Fruit fly (Drosophila melanogaster) whole organism, embryonic: ENCODE results near the gene CG3036.

Experiments
- Antp ChIP-seq: fragments of 200-800 bp; sonication (Bioruptor generic); optimal IDR thresholded peaks from 3 replicates; lab custom pipeline; 2016; ENCODE audit warnings: missing biosample characterization, missing genetic modification characterization
- Asciz ChIP-seq: fragments of 200-800 bp; sonication (Bioruptor generic); optimal IDR thresholded peaks from 2 replicates; lab custom pipeline; 2017; ENCODE audit warnings: missing biosample characterization, mild to moderate bottlenecking, missing genetic modification characterization, missing genetic modification reagents
- Atf-2 ChIP-seq: fragments of 200-800 bp; sonication (Bioruptor generic); optimal IDR thresholded peaks from 2 replicates; lab custom pipeline; 2016; ENCODE audit warnings: missing biosample characterization, missing genetic modification characterization
- CG10366 ChIP-seq: fragments of 200-800 bp; sonication (Bioruptor generic); IDR thresholded peaks from 2 replicates; pipeline ENCODE4 v1.3.6; 2022; ENCODE audit warnings: missing biosample characterization, missing genetic modification characterization
- CG10431 ChIP-seq: fragments of 200-800 bp; sonication (Bioruptor generic); optimal IDR thresholded peaks from 3 replicates; lab custom pipeline; 2018; ENCODE audit warnings: missing biosample characterization, mild to moderate bottlenecking, missing genetic modification characterization
- CG10654 ChIP-seq: fragments of 200-800 bp; sonication (Bioruptor generic); optimal IDR thresholded peaks from 2 replicates; lab custom pipeline; 2016; ENCODE audit warnings: missing biosample characterization, missing genetic modification characterization
- CG11398 ChIP-seq: fragments of 200-800 bp; sonication (Bioruptor generic); optimal IDR thresholded peaks from 2 replicates; lab custom pipeline; 2016; ENCODE audit warnings: missing biosample characterization, missing genetic modification characterization
- CG12744 ChIP-seq: fragments of 200-800 bp; sonication (Bioruptor generic); optimal IDR thresholded peaks from 2 replicates; lab custom pipeline; 2016; ENCODE audit warnings: missing biosample characterization, missing genetic modification characterization
- CG14014 ChIP-seq: fragments of 200-800 bp; sonication (Bioruptor generic); IDR thresholded peaks from 2 replicates; pipeline ENCODE4 v1.3.6; 2022; ENCODE audit warnings: missing biosample characterization, missing genetic modification characterization
- CG14667 ChIP-seq: fragments of 200-800 bp; sonication (Bioruptor generic); IDR thresholded peaks from 2 replicates; pipeline ENCODE4 v1.3.6; 2022; ENCODE audit warnings: missing biosample characterization, missing genetic modification characterization
- CG15269 ChIP-seq: fragments of 200-800 bp; sonication (Bioruptor generic); optimal IDR thresholded peaks from 2 replicates; lab custom pipeline; 2018; ENCODE audit warnings: missing biosample characterization, mild to moderate bottlenecking, missing genetic modification characterization, moderate library complexity
- CG1603 ChIP-seq: fragments of 200-800 bp; sonication (Bioruptor generic); optimal IDR thresholded peaks from 2 replicates; lab custom pipeline; 2019; ENCODE audit warnings: missing biosample characterization, mild to moderate bottlenecking, missing genetic modification characterization, moderate library complexity
- CG2678 ChIP-seq: fragments of 200-800 bp; sonication (Bioruptor generic); optimal IDR thresholded peaks from 3 replicates; lab custom pipeline; 2019; ENCODE audit warnings: missing biosample characterization, mild to moderate bottlenecking, missing genetic modification characterization, moderate library complexity
- CG2889 ChIP-seq: fragments of 200-800 bp; sonication (Bioruptor generic); IDR thresholded peaks from 3 replicates; pipeline ENCODE4 v1.3.6; 2022; ENCODE audit warnings: missing biosample characterization, missing genetic modification characterization
- CG3065 ChIP-seq: fragments of 200-800 bp; sonication (Bioruptor generic); optimal IDR thresholded peaks from 2 replicates; lab custom pipeline; 2016; ENCODE audit warnings: missing biosample characterization, missing genetic modification characterization
- CG31224 ChIP-seq: fragments of 200-800 bp; sonication (Bioruptor generic); IDR thresholded peaks from 2 replicates; pipeline ENCODE4 v1.3.6; 2022; ENCODE audit warnings: missing biosample characterization, missing genetic modification characterization
- CG33557 ChIP-seq: fragments of 200-800 bp; sonication (Bioruptor generic); optimal IDR thresholded peaks from 2 replicates; lab custom pipeline; 2019; ENCODE audit warnings: missing biosample characterization, mild to moderate bottlenecking, missing genetic modification characterization, moderate library complexity
- CG3726 ChIP-seq: fragments of 200-800 bp; sonication (Bioruptor generic); IDR thresholded peaks from 3 replicates; pipeline ENCODE4, ENCODE4 v1.3.6; 2022; ENCODE audit warnings: missing biosample characterization, missing genetic modification characterization
- CG4820 ChIP-seq: fragments of 200-800 bp; sonication (Bioruptor generic); optimal IDR thresholded peaks from 3 replicates; lab custom pipeline; 2016; ENCODE audit warnings: missing biosample characterization, missing genetic modification characterization
- CG5245 ChIP-seq: fragments of 200-800 bp; sonication (Bioruptor generic); optimal IDR thresholded peaks from 3 replicates; lab custom pipeline; 2016; ENCODE audit warnings: missing biosample characterization, missing genetic modification characterization
- CG5953 ChIP-seq: fragments of 200-800 bp; sonication (Bioruptor generic); IDR thresholded peaks from 2 replicates; pipeline ENCODE4 v1.3.6; 2022; ENCODE audit warnings: missing biosample characterization, missing genetic modification characterization
- CG6654 ChIP-seq: fragments of 200-800 bp; sonication (Bioruptor generic); optimal IDR thresholded peaks from 2 replicates; lab custom pipeline; 2017; ENCODE audit warnings: missing biosample characterization, mild to moderate bottlenecking, missing genetic modification characterization
- CG7271 ChIP-seq: fragments of 200-800 bp; sonication (Bioruptor generic); optimal IDR thresholded peaks from 2 replicates; lab custom pipeline; 2018; ENCODE audit warnings: missing biosample characterization, mild to moderate bottlenecking, missing genetic modification characterization, moderate library complexity
- CG7928 ChIP-seq: fragments of 200-800 bp; sonication (Bioruptor generic); optimal IDR thresholded peaks from 2 replicates; lab custom pipeline; 2017; ENCODE audit warnings: missing biosample characterization, mild to moderate bottlenecking, missing genetic modification characterization
- Ets65A ChIP-seq: fragments of 200-800 bp; sonication (Bioruptor generic); peaks from one replicate; lab custom pipeline; 2016; ENCODE audit warnings: missing biosample characterization, missing genetic modification characterization
- Hey ChIP-seq: fragments of 200-800 bp; sonication (Bioruptor generic); optimal IDR thresholded peaks from 3 replicates; lab custom pipeline; 2018; ENCODE audit warnings: missing biosample characterization, mild to moderate bottlenecking, missing genetic modification characterization
- Hr3 ChIP-seq: fragments of 200-800 bp; sonication (Bioruptor generic); optimal IDR thresholded peaks from 3 replicates; lab custom pipeline; 2016; ENCODE audit warnings: missing biosample characterization, missing genetic modification characterization
- Hr78 ChIP-seq, 2 experiments: fragments of 200-800 bp in 1 of 2; fragments of >200 bp in 1 of 2; sonication (Bioruptor generic) in 1 of 2; optimal IDR thresholded peaks; 2 replicates each; lab custom pipeline; 2017 to 2019; ENCODE audit warnings: missing biosample characterization in 2 of 2, missing genetic modification characterization in 2 of 2, mild to moderate bottlenecking in 1 of 2, moderate library complexity in 1 of 2
- Neu2 ChIP-seq: fragments of 200-800 bp; sonication (Bioruptor generic); optimal IDR thresholded peaks from 3 replicates; lab custom pipeline; 2016; ENCODE audit warnings: missing biosample characterization, missing genetic modification characterization, borderline replicate concordance
- NfI ChIP-seq: fragments of 200-800 bp; sonication (Bioruptor generic); optimal IDR thresholded peaks from 3 replicates; lab custom pipeline; 2018; ENCODE audit warnings: missing biosample characterization, mild to moderate bottlenecking, missing genetic modification characterization, moderate library complexity
- Usf ChIP-seq: fragments of 200-800 bp; sonication (Bioruptor generic); optimal IDR thresholded peaks from 2 replicates; lab custom pipeline; 2017; ENCODE audit warnings: missing genotype, missing biosample characterization, missing genetic modification characterization
- bab2 ChIP-seq: fragments of 200-800 bp; sonication (Bioruptor generic); optimal IDR thresholded peaks from 2 replicates; lab custom pipeline; 2016; ENCODE audit warnings: missing biosample characterization, missing genetic modification characterization
- chn ChIP-seq: fragments of 200-800 bp; sonication (Bioruptor generic); optimal IDR thresholded peaks from 2 replicates; lab custom pipeline; 2016; ENCODE audit warnings: missing biosample characterization, missing genetic modification characterization
- dati ChIP-seq: fragments of 200-800 bp; sonication (Bioruptor generic); IDR thresholded peaks from 2 replicates; pipeline ENCODE4 v1.3.6; 2022; ENCODE audit warnings: missing biosample characterization, missing genetic modification characterization
- dm ChIP-seq: fragments of 200-800 bp; sonication (Bioruptor generic); optimal IDR thresholded peaks from 3 replicates; lab custom pipeline; 2016; ENCODE audit warnings: missing biosample characterization, missing genetic modification characterization
- eve ChIP-seq, 2 experiments: fragments of >200 bp; optimal IDR thresholded peaks; 2 replicates each; lab custom pipeline; 2017; ENCODE audit warnings: missing biosample characterization in 2 of 2, missing genetic modification characterization in 2 of 2
- jigr1 ChIP-seq: fragments of 200-800 bp; sonication (Bioruptor generic); IDR thresholded peaks from 3 replicates; pipeline ENCODE4 v1.3.6; 2022; ENCODE audit warnings: missing biosample characterization, missing genetic modification characterization
- jing ChIP-seq: fragments of 200-800 bp; sonication (Bioruptor generic); optimal IDR thresholded peaks from 2 replicates; lab custom pipeline; 2018; ENCODE audit warnings: missing biosample characterization, mild to moderate bottlenecking, missing genetic modification characterization
- ken ChIP-seq: fragments of 200-800 bp; sonication (Bioruptor generic); IDR thresholded peaks from 3 replicates; pipeline ENCODE4 v1.3.6; 2022; ENCODE audit warnings: missing biosample characterization, missing genetic modification characterization
- lilli ChIP-seq: fragments of 200-800 bp; sonication (Bioruptor generic); optimal IDR thresholded peaks from 3 replicates; lab custom pipeline; 2016; ENCODE audit warnings: missing biosample characterization, missing genetic modification characterization
- lmd ChIP-seq: fragments of 200-800 bp; sonication (Bioruptor generic); IDR thresholded peaks from 2 replicates; pipeline ENCODE4 v1.3.6; 2022; ENCODE audit warnings: missing biosample characterization, missing genetic modification characterization
- lola ChIP-seq, 3 experiments: fragments of >200 bp in 2 of 3; fragments of 200-800 bp in 1 of 3; sonication (Bioruptor generic) in 1 of 3; optimal IDR thresholded peaks; 2 replicates each; lab custom pipeline; 2017 to 2019; ENCODE audit warnings: missing biosample characterization in 3 of 3, missing genetic modification characterization in 3 of 3, mild to moderate bottlenecking in 1 of 3, moderate library complexity in 1 of 3
- nerfin-2 ChIP-seq: fragments of 200-800 bp; sonication (Bioruptor generic); IDR thresholded peaks from 2 replicates; pipeline ENCODE4 v1.3.6; 2022; ENCODE audit warnings: missing biosample characterization, missing genetic modification characterization; ENCODE audit not compliant: partially characterized antibody
- run ChIP-seq: fragments of 200-800 bp; sonication (Bioruptor generic); optimal IDR thresholded peaks from 3 replicates; lab custom pipeline; 2018; ENCODE audit warnings: missing biosample characterization, mild to moderate bottlenecking, missing genetic modification characterization
- sc ChIP-seq, 3 experiments: fragments of >200 bp in 2 of 3; fragments of 200-800 bp in 1 of 3; sonication (Bioruptor generic) in 1 of 3; optimal IDR thresholded peaks; 2 replicates in 2 of 3; 3 replicates in 1 of 3; lab custom pipeline; 2017; ENCODE audit warnings: mild to moderate bottlenecking in 1 of 3, missing biosample characterization in 1 of 3, missing genetic modification characterization in 1 of 3, missing genetic modification reagents in 1 of 3
- stwl ChIP-seq: fragments of 200-800 bp; sonication (Bioruptor generic); optimal IDR thresholded peaks from 3 replicates; lab custom pipeline; 2018; ENCODE audit warnings: missing biosample characterization, mild to moderate bottlenecking, missing genetic modification characterization, moderate library complexity
- wor ChIP-seq: fragments of 200-800 bp; sonication (Bioruptor generic); IDR thresholded peaks from 2 replicates; pipeline ENCODE4 v1.3.6; 2022; ENCODE audit warnings: missing biosample characterization, missing genetic modification characterization
- z ChIP-seq: fragments of 200-800 bp; sonication (Bioruptor generic); IDR thresholded peaks from 3 replicates; pipeline ENCODE4 v1.3.6; 2022; ENCODE audit warnings: missing biosample characterization, missing genetic modification characterization

Gene CG3036

dm6 chr2L:4887382-4888219 lies 4.3 kb upstream of the CG3036 start (continued):
- TF ChIP-seq CG10654 (GFP tag; lab: Kevin White, UChicago) (peak; percentile 35), eve (GFP tag; optimal IDR thresholded peaks at IDR 0.05; lab: Kevin White, UChicago) (no peak), run (peak; percentile 23), CG14667 (GFP tag; lab: Robert Waterston, UW) (peak; percentile 63), Atf-2 (peak; percentile 7), CG7271 (tag; lab: Kevin White, UChicago) (peak; percentile 36), CG3726 (0 out of 3 replicates have a peak, but pooled peaks have one; percentile 34), CG4820 (peak; percentile 36), CG33557 (GFP tag; lab: Kevin White, UChicago) (no peak), CG10366 (peak; percentile 71), CG1603 (tag; lab: Kevin White, UChicago) (peak; percentile 85), wor (GFP tag; lab: Robert Waterston, UW) (peak; percentile 32), CG14014 (GFP tag; lab: Robert Waterston, UW) (peak; percentile 56), CG12744 (GFP tag; lab: Kevin White, UChicago) (no peak), CG2889 (GFP tag; lab: Robert Waterston, UW) (peak; percentile 57; the same call in 2 of the 3 replicates), CG15269 (tag; lab: Kevin White, UChicago) (peak; percentile 67), CG6654 (GFP tag; lab: Kevin White, UChicago) (no peak), CG31224 (GFP tag; lab: Robert Waterston, UW) (peak; percentile 36), Usf (GFP tag; lab: Kevin White, UChicago) (peak; percentile 21), Hr78 (GFP tag; optimal IDR thresholded peaks at IDR 0.05; lab: Kevin White, UChicago) (peak in 1 of 2 experiments; percentile 70), Antp (GFP tag; lab: Kevin White, UChicago) (peak; percentile 10), Hey (tag; lab: Kevin White, UChicago) (no peak), CG11398 (GFP tag; lab: Kevin White, UChicago) (no peak), Ets65A (peak; percentile 88), sc (optimal IDR thresholded peaks at IDR 0.05; lab: Kevin White, UChicago) (no peak), sc (GFP tag; optimal IDR thresholded peaks at IDR 0.05; lab: Kevin White, UChicago) (peak; percentile 23), nerfin-2 (GFP tag; lab: Robert Waterston, UW) (no peak), lilli (GFP tag; lab: Kevin White, UChicago) (peak; percentile 45), jigr1 (GFP tag; lab: Robert Waterston, UW) (0 out of 3 replicates have a peak, but pooled peaks have one; percentile 45), CG10431 (no peak), ken (GFP tag; lab: Robert Waterston, UW) (peak; percentile 52; the same call in 1 of the 3 replicates), stwl (tag; lab: Kevin White, UChicago) (peak; percentile 1), Asciz (peak; percentile 12), lola (GFP tag; optimal IDR thresholded peaks at IDR 0.05; lab: Kevin White, UChicago) (peak in 1 of 3 experiments; percentile 23), CG3065 (GFP tag; lab: Kevin White, UChicago) (no peak), CG5245 (GFP tag; lab: Kevin White, UChicago) (peak; percentile 47), jing (GFP tag; lab: Kevin White, UChicago) (peak; percentile 40), dati (GFP tag; lab: Robert Waterston, UW) (no peak), Hr3 (peak; percentile 25), NfI (GFP tag; lab: Kevin White, UChicago) (peak; percentile 44), dm (GFP tag; lab: Kevin White, UChicago) (no peak), bab2 (GFP tag; lab: Kevin White, UChicago) (peak; percentile 31), chn (GFP tag; lab: Kevin White, UChicago) (peak; percentile 51), CG5953 (GFP tag; lab: Robert Waterston, UW) (peak; percentile 33; the same call in 1 of the 2 replicates), lmd (GFP tag; lab: Robert Waterston, UW) (peak; percentile 63), CG2678 (tag; lab: Kevin White, UChicago) (peak; percentile 68), Neu2 (no peak), z (0 out of 3 replicates have a peak, but pooled peaks have one; percentile 28), CG7928 (GFP tag; lab: Kevin White, UChicago) (peak; percentile 17)
